Worm (Caenorhabditis elegans) whole organism, L4/young adult: ENCODE measurements around the gene E02H9.3.

Experiments
- W03F9.2 ChIP-seq: fragments of 150-350 bp; optimal IDR thresholded peaks from 2 replicates; lab custom pipeline; 2014; ENCODE audit warnings: missing biosample characterization, missing genetic modification characterization
- him-1 ChIP-seq: sonication (generic microtip); optimal IDR thresholded peaks from 2 replicates; lab custom pipeline; 2016; ENCODE audit warnings: missing genotype, missing genetic modification reagents, missing genetic modification characterization, missing compliant biosample characterization

DNA sequence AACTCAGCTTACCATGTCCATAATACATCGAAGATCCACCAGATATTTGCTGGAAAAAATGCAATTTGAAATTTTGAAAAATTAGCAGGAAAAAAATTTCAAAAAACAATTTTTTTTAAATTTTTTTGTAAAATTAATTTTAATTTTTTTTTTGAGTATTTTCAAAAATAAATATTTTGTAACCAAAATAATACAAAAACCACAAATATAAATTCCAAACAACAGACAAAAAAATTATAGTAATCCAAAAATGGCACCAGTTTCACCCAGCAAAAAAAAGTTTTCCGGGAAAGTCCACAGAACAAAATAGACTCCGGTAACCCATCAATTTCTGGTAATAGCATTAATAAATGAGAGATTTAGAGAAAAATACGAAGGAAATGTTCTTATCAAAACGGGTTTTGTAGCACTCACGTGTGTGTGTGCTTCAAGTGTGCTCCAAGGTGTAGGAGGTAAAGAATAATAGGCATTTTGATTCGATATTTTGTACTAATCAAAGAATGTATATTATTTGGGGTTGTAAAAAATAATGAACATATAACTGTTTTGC is 4.0 kb upstream of the E02H9.3 start, which contains the start of gene nhr-121:
- TF ChIP-seq him-1 (tag; lab: Kevin White, UChicago), result no peak
- TF ChIP-seq W03F9.2 (tag; lab: Kevin White, UChicago), result no peak
